Fruit fly (Drosophila melanogaster): ENCODE data around the gene gwl.
A peak's percentile ranks its signal among the peaks of the same experiment; 100 is the strongest.

The gwl gene

dm6 chr3R:18745961-18746468 is at the start of gene gwl, which contains the start of gene PGS1:
Gene gwl, plus strand, starts transcription at chr3R:18746370.
Gene PGS1, minus strand, starts transcription at chr3R:18746041.
- TF ChIP-seq Dip3 (GFP tag; optimal IDR thresholded peaks at IDR 0.05) (peak; percentile 45), CG2712 (tag; optimal IDR thresholded peaks at IDR 0.05) (peak; percentile 74), Poxn (GFP tag; IDR thresholded peaks at IDR 0.05) (no peak), GATAe (GFP tag; conservative IDR thresholded peaks at IDR 0.05) (peak; percentile 58; the same call in 1 of the 2 replicates), HHEX (GFP tag; optimal IDR thresholded peaks at IDR 0.05) (peak; percentile 7), CG17361 (GFP tag; IDR thresholded peaks at IDR 0.05) (no peak; the same call in 2 of the 3 replicates), CG3726 (GFP tag; IDR thresholded peaks at IDR 0.05) (peak; percentile 10; the same call in 1 of the 3 replicates), mam (GFP tag; optimal IDR thresholded peaks at IDR 0.05) (peak; percentile 67), CG14014 (GFP tag; IDR thresholded peaks at IDR 0.05) (peak; percentile 74), klu (GFP tag; IDR thresholded peaks at IDR 0.05) (peak; percentile 76), ewg (GFP tag; optimal IDR thresholded peaks at IDR 0.05) (peak; percentile 35), exex (tag; optimal IDR thresholded peaks at IDR 0.05) (no peak), CG13296 (GFP tag; optimal IDR thresholded peaks at IDR 0.05) (peak; percentile 45), CG10959 (GFP tag; IDR thresholded peaks at IDR 0.05) (peak; percentile 48; the same call in 1 of the 2 replicates), Atf6 (GFP tag; IDR thresholded peaks at IDR 0.05) (peak; percentile 81), CG32772 (GFP tag; IDR thresholded peaks at IDR 0.05) (peak; percentile 85), CG2120 (GFP tag; optimal IDR thresholded peaks at IDR 0.05) (peak; percentile 84), Dfd (GFP tag; optimal IDR thresholded peaks at IDR 0.05) (no peak), kay (GFP tag; optimal IDR thresholded peaks at IDR 0.05) (peak; percentile 56), lbe (GFP tag; optimal IDR thresholded peaks at IDR 0.05) (no peak), CG4617 (GFP tag; optimal IDR thresholded peaks at IDR 0.05; ENCODE audit: borderline replicate concordance) (peak; percentile 39), CG12391 (tag; optimal IDR thresholded peaks at IDR 0.05) (peak; percentile 87), CG13123 (GFP tag; optimal IDR thresholded peaks at IDR 0.05) (peak; percentile 60), salm (tag; optimal IDR thresholded peaks at IDR 0.05) (peak; percentile 8), bsh (GFP tag; optimal IDR thresholded peaks at IDR 0.05) (peak in 1 of 2 experiments; percentile 74), sens (GFP tag) (peak; percentile 93), CG8281 (tag; optimal IDR thresholded peaks at IDR 0.05) (no peak), Dad (GFP tag; optimal IDR thresholded peaks at IDR 0.05) (peak; percentile 5), chinmo (GFP tag; IDR thresholded peaks at IDR 0.05; ENCODE audit: partially characterized antibody) (no peak), zen (tag; optimal IDR thresholded peaks at IDR 0.05) (peak; percentile 51), ken (GFP tag; IDR thresholded peaks at IDR 0.05) (peak; percentile 53; the same call in 2 of the 3 replicates), CG14710 (tag; optimal IDR thresholded peaks at IDR 0.05) (peak; percentile 89), insv (GFP tag; optimal IDR thresholded peaks at IDR 0.05) (no peak), MESR4 (GFP tag; optimal IDR thresholded peaks at IDR 0.05) (no peak), gt (GFP tag; IDR thresholded peaks at IDR 0.05) (no peak), fu2 (GFP tag; optimal IDR thresholded peaks at IDR 0.05) (peak; percentile 12), Fer2 (tag; optimal IDR thresholded peaks at IDR 0.05) (peak; percentile 58), CG7928 (GFP tag; optimal IDR thresholded peaks at IDR 0.05) (no peak), CG2875 (GFP tag; optimal IDR thresholded peaks at IDR 0.05) (peak; percentile 9), CG42726 (GFP tag; IDR thresholded peaks at IDR 0.05; ENCODE audit: partially characterized antibody) (no peak), Dbx (GFP tag; IDR thresholded peaks at IDR 0.05) (peak; percentile 88), CG3847 (GFP tag; IDR thresholded peaks at IDR 0.05) (peak; percentile 88), CG31388 (GFP tag; optimal IDR thresholded peaks at IDR 0.05) (peak; percentile 49), ase (GFP tag; IDR thresholded peaks at IDR 0.05) (peak; percentile 82), vfl (GFP tag; optimal IDR thresholded peaks at IDR 0.05) (peak; percentile 28), jigr1 (GFP tag; IDR thresholded peaks at IDR 0.05) (peak; percentile 66; the same call in 1 of the 3 replicates), inv (GFP tag; IDR thresholded peaks at IDR 0.05; ENCODE audit: partially characterized antibody) (peak; percentile 52), BEAF-32 (GFP tag; optimal IDR thresholded peaks at IDR 0.05) (peak; percentile 72), mirr (GFP tag; optimal IDR thresholded peaks at IDR 0.05) (no peak), CG16779 (GFP tag; IDR thresholded peaks at IDR 0.05) (0 out of 2 replicates have a peak, but pooled peaks have one; percentile 11)
